Fruit fly (Drosophila melanogaster) whole organism, embryonic: ENCODE measurements around the gene CG32036.
A peak's percentile ranks its signal among the peaks of the same experiment; 100 is the strongest.

Experiments
- Ada2b ChIP-seq: fragments of 200-800 bp; sonication (Bioruptor generic); IDR thresholded peaks from 2 replicates; pipeline ENCODE4 v1.3.6; 2022; ENCODE audit warnings: missing biosample characterization, missing genetic modification characterization
- Atf3 ChIP-seq: fragments of 200-800 bp; sonication (Bioruptor generic); optimal IDR thresholded peaks from 3 replicates; lab custom pipeline; 2016; ENCODE audit warnings: missing biosample characterization, missing genetic modification characterization
- Bteb2 ChIP-seq: fragments of 200-800 bp; sonication (Bioruptor generic); optimal IDR thresholded peaks from 2 replicates; lab custom pipeline; 2016; ENCODE audit warnings: missing biosample characterization, missing genetic modification characterization
- CG10462 ChIP-seq: fragments of 200-800 bp; sonication (Bioruptor generic); optimal IDR thresholded peaks from 2 replicates; lab custom pipeline; 2016; ENCODE audit warnings: missing biosample characterization, missing genetic modification characterization
- CG10543 ChIP-seq: fragments of 200-800 bp; sonication (Bioruptor generic); optimal IDR thresholded peaks from 3 replicates; lab custom pipeline; 2017; ENCODE audit warnings: missing biosample characterization, mild to moderate bottlenecking, missing genetic modification characterization, moderate library complexity
- CG11247 ChIP-seq: fragments of 200-800 bp; sonication (Bioruptor generic); IDR thresholded peaks from 2 replicates; pipeline ENCODE4 v1.3.6; 2022; ENCODE audit warnings: missing biosample characterization, missing genetic modification characterization
- CG12104 ChIP-seq: fragments of 200-800 bp; sonication (Bioruptor generic); optimal IDR thresholded peaks from 3 replicates; lab custom pipeline; 2016; ENCODE audit warnings: missing biosample characterization, missing genetic modification characterization
- CG12942 ChIP-seq: fragments of 200-800 bp; sonication (Bioruptor generic); optimal IDR thresholded peaks from 3 replicates; lab custom pipeline; 2016; ENCODE audit warnings: missing biosample characterization, missing genetic modification characterization
- CG13894 ChIP-seq: fragments of 200-800 bp; sonication (Bioruptor generic); optimal IDR thresholded peaks from 3 replicates; lab custom pipeline; 2018; ENCODE audit warnings: missing biosample characterization, mild to moderate bottlenecking, missing genetic modification characterization, moderate library complexity
- CG14965 ChIP-seq: fragments of 200-800 bp; sonication (Bioruptor generic); optimal IDR thresholded peaks from 2 replicates; lab custom pipeline; 2016; ENCODE audit warnings: missing biosample characterization, missing genetic modification characterization, borderline replicate concordance
- CG1602 ChIP-seq: fragments of 200-800 bp; sonication (Bioruptor generic); optimal IDR thresholded peaks from 3 replicates; lab custom pipeline; 2016; ENCODE audit warnings: missing biosample characterization, missing genetic modification characterization
- CG17359 ChIP-seq: fragments of 200-800 bp; sonication (Bioruptor generic); optimal IDR thresholded peaks from 3 replicates; lab custom pipeline; 2018; ENCODE audit warnings: missing biosample characterization, mild to moderate bottlenecking, missing genetic modification characterization, moderate library complexity
- CG17361 ChIP-seq: fragments of 200-800 bp; sonication (Bioruptor generic); IDR thresholded peaks from 3 replicates; pipeline ENCODE4 v1.3.6; 2022; ENCODE audit warnings: missing biosample characterization, missing genetic modification characterization
- CG18764 ChIP-seq: fragments of 200-800 bp; sonication (Bioruptor generic); optimal IDR thresholded peaks from 3 replicates; lab custom pipeline; 2016; ENCODE audit warnings: missing biosample characterization, missing genetic modification characterization
- CG2116 ChIP-seq: fragments of 200-800 bp; sonication (Bioruptor generic); optimal IDR thresholded peaks from 3 replicates; lab custom pipeline; 2018; ENCODE audit warnings: missing biosample characterization, mild to moderate bottlenecking, missing genetic modification characterization
- CG3163 ChIP-seq: fragments of 200-800 bp; sonication (Bioruptor generic); optimal IDR thresholded peaks from 3 replicates; lab custom pipeline; 2016; ENCODE audit warnings: missing biosample characterization, missing genetic modification characterization
- CG9609 ChIP-seq: fragments of 200-800 bp; sonication (Bioruptor generic); optimal IDR thresholded peaks from 3 replicates; lab custom pipeline; 2016; ENCODE audit warnings: missing biosample characterization, missing genetic modification characterization
- Dp ChIP-seq: fragments of 200-800 bp; sonication (Bioruptor generic); optimal IDR thresholded peaks from 2 replicates; lab custom pipeline; 2018; ENCODE audit warnings: missing biosample characterization, mild to moderate bottlenecking, missing genetic modification characterization, moderate library complexity
- Drgx ChIP-seq: fragments of 200-800 bp; sonication (Bioruptor generic); IDR thresholded peaks from 2 replicates; pipeline ENCODE4 v1.3.6; 2022; ENCODE audit warnings: missing biosample characterization, missing genetic modification characterization
- ERR ChIP-seq: fragments of 200-800 bp; sonication (Bioruptor generic); optimal IDR thresholded peaks from 2 replicates; lab custom pipeline; 2016; ENCODE audit warnings: missing biosample characterization, missing genetic modification characterization
- HLH3B ChIP-seq: fragments of 200-800 bp; sonication (Bioruptor generic); IDR thresholded peaks from 2 replicates; pipeline ENCODE4 v1.3.6; 2022; ENCODE audit warnings: missing biosample characterization, missing genetic modification characterization
- Max ChIP-seq: fragments of 200-800 bp; sonication (Bioruptor generic); optimal IDR thresholded peaks from 2 replicates; lab custom pipeline; 2016; ENCODE audit warnings: missing biosample characterization, mild to moderate bottlenecking, missing genetic modification characterization
- Nf-YB ChIP-seq: fragments of 200-800 bp; sonication (Bioruptor generic); optimal IDR thresholded peaks from 3 replicates; lab custom pipeline; 2019; ENCODE audit warnings: missing biosample characterization, mild to moderate bottlenecking, missing genetic modification characterization, moderate library complexity
- Rfx ChIP-seq: fragments of 200-800 bp; sonication (Bioruptor generic); IDR thresholded peaks from 2 replicates; pipeline ENCODE4 v1.3.6; 2022; ENCODE audit warnings: missing biosample characterization, missing genetic modification characterization
- Six4 ChIP-seq: fragments of 200-800 bp; sonication (Bioruptor generic); optimal IDR thresholded peaks from 2 replicates; lab custom pipeline; 2016; ENCODE audit warnings: missing biosample characterization, missing genetic modification characterization
- Spps ChIP-seq: fragments of 200-800 bp; sonication (Bioruptor generic); optimal IDR thresholded peaks from 2 replicates; lab custom pipeline; 2018; ENCODE audit warnings: missing biosample characterization, mild to moderate bottlenecking, missing genetic modification characterization
- Vsx1 ChIP-seq: fragments of 200-800 bp; sonication (Bioruptor generic); optimal IDR thresholded peaks from 2 replicates; lab custom pipeline; 2017; ENCODE audit warnings: missing biosample characterization, mild to moderate bottlenecking, missing genetic modification characterization, missing genetic modification reagents
- Xbp1 ChIP-seq: fragments of 200-800 bp; sonication (Bioruptor generic); optimal IDR thresholded peaks from 3 replicates; lab custom pipeline; 2016; ENCODE audit warnings: missing biosample characterization, mild to moderate bottlenecking, missing genetic modification characterization
- abd-A ChIP-seq: fragments of 200-800 bp; sonication (Bioruptor generic); optimal IDR thresholded peaks from 3 replicates; lab custom pipeline; 2019; ENCODE audit warnings: missing biosample characterization, mild to moderate bottlenecking, missing genetic modification characterization, moderate library complexity
- chif ChIP-seq, 2 experiments: fragments of 200-800 bp; sonication (Bioruptor generic); optimal IDR thresholded peaks; 3 replicates each; lab custom pipeline; 2016; ENCODE audit warnings: missing biosample characterization in 2 of 2, missing genetic modification characterization in 2 of 2
- danr ChIP-seq: fragments of 200-800 bp; sonication (Bioruptor generic); IDR thresholded peaks from 2 replicates; pipeline ENCODE4 v1.3.6; 2022; ENCODE audit warnings: missing biosample characterization, missing genetic modification characterization
- fd96Cb ChIP-seq: fragments of 200-800 bp; sonication (Bioruptor generic); optimal IDR thresholded peaks from 2 replicates; lab custom pipeline; 2018; ENCODE audit warnings: missing biosample characterization, mild to moderate bottlenecking, missing genetic modification characterization, moderate library complexity
- fru ChIP-seq: fragments of >200 bp; optimal IDR thresholded peaks from 2 replicates; lab custom pipeline; 2017
- gcm2 ChIP-seq: fragments of 200-800 bp; sonication (Bioruptor generic); optimal IDR thresholded peaks from 2 replicates; lab custom pipeline; 2016; ENCODE audit warnings: missing biosample characterization, missing genetic modification characterization
- gem ChIP-seq: fragments of 200-800 bp; sonication (Bioruptor generic); optimal IDR thresholded peaks from 2 replicates; lab custom pipeline; 2019; ENCODE audit warnings: missing biosample characterization, mild to moderate bottlenecking, missing genetic modification characterization, moderate library complexity
- grn ChIP-seq: fragments of 200-800 bp; sonication (Bioruptor generic); optimal IDR thresholded peaks from 3 replicates; lab custom pipeline; 2017; ENCODE audit warnings: missing biosample characterization, missing genetic modification characterization
- gsb ChIP-seq: fragments of 200-800 bp; sonication (Bioruptor generic); IDR thresholded peaks from 2 replicates; pipeline ENCODE4 v1.3.6; 2022; ENCODE audit warnings: missing biosample characterization, missing genetic modification characterization
- gt ChIP-seq: fragments of 200-800 bp; sonication (Bioruptor generic); IDR thresholded peaks from 2 replicates; pipeline ENCODE4 v1.3.6; 2022; ENCODE audit warnings: missing biosample characterization, missing genetic modification characterization
- lola ChIP-seq, 3 experiments: fragments of >200 bp in 2 of 3; fragments of 200-800 bp in 1 of 3; sonication (Bioruptor generic) in 1 of 3; optimal IDR thresholded peaks; 2 replicates each; lab custom pipeline; 2017 to 2019; ENCODE audit warnings: missing biosample characterization in 3 of 3, missing genetic modification characterization in 3 of 3, mild to moderate bottlenecking in 1 of 3, moderate library complexity in 1 of 3
- nerfin-1 ChIP-seq: fragments of 200-800 bp; sonication (Bioruptor generic); optimal IDR thresholded peaks from 3 replicates; lab custom pipeline; 2019; ENCODE audit warnings: missing biosample characterization, mild to moderate bottlenecking, missing genetic modification characterization, moderate library complexity
- odd ChIP-seq: fragments of 200-800 bp; sonication (Bioruptor generic); optimal IDR thresholded peaks from 2 replicates; lab custom pipeline; 2017; ENCODE audit warnings: missing biosample characterization, mild to moderate bottlenecking, missing genetic modification characterization
- peb ChIP-seq: fragments of 200-800 bp; sonication (Bioruptor generic); IDR thresholded peaks from 2 replicates; pipeline ENCODE4 v1.3.6; 2022; ENCODE audit warnings: missing biosample characterization, missing genetic modification characterization
- pfk ChIP-seq: fragments of 200-800 bp; sonication (Bioruptor generic); optimal IDR thresholded peaks from 2 replicates; lab custom pipeline; 2018; ENCODE audit warnings: missing biosample characterization, mild to moderate bottlenecking, missing genetic modification characterization, moderate library complexity
- ranshi ChIP-seq: fragments of 200-800 bp; sonication (Bioruptor generic); IDR thresholded peaks from 2 replicates; pipeline ENCODE4 v1.3.6; 2022; ENCODE audit warnings: missing biosample characterization, missing genetic modification characterization
- sd ChIP-seq: fragments of 200-800 bp; sonication (Bioruptor generic); optimal IDR thresholded peaks from 3 replicates; lab custom pipeline; 2018; ENCODE audit warnings: missing biosample characterization, mild to moderate bottlenecking, missing genetic modification characterization, moderate library complexity
- sima ChIP-seq: fragments of 200-800 bp; sonication (Bioruptor generic); optimal IDR thresholded peaks from 2 replicates; lab custom pipeline; 2016; ENCODE audit warnings: missing biosample characterization, missing genetic modification characterization
- tgo ChIP-seq: fragments of 200-800 bp; sonication (Bioruptor generic); IDR thresholded peaks from 3 replicates; pipeline ENCODE4 v1.3.6; 2022; ENCODE audit warnings: missing biosample characterization, missing genetic modification characterization
- unc-4 ChIP-seq: fragments of 200-800 bp; sonication (Bioruptor generic); IDR thresholded peaks from 2 replicates; pipeline ENCODE4 v1.3.6; 2022; ENCODE audit warnings: missing biosample characterization, missing genetic modification characterization; ENCODE audit not compliant: partially characterized antibody
- zen ChIP-seq: fragments of 200-800 bp; sonication (Bioruptor generic); optimal IDR thresholded peaks from 3 replicates; lab custom pipeline; 2018; ENCODE audit warnings: missing biosample characterization, mild to moderate bottlenecking, missing genetic modification characterization, moderate library complexity
- zf30C ChIP-seq: fragments of 200-800 bp; sonication (Bioruptor generic); optimal IDR thresholded peaks from 3 replicates; lab custom pipeline; 2018; ENCODE audit warnings: missing biosample characterization, mild to moderate bottlenecking, missing genetic modification characterization
- zfh1 ChIP-seq: fragments of 200-800 bp; sonication (Bioruptor generic); IDR thresholded peaks from 3 replicates; pipeline ENCODE4 v1.3.6; 2022; ENCODE audit warnings: missing biosample characterization, missing genetic modification characterization

The CG32036 gene

DNA sequence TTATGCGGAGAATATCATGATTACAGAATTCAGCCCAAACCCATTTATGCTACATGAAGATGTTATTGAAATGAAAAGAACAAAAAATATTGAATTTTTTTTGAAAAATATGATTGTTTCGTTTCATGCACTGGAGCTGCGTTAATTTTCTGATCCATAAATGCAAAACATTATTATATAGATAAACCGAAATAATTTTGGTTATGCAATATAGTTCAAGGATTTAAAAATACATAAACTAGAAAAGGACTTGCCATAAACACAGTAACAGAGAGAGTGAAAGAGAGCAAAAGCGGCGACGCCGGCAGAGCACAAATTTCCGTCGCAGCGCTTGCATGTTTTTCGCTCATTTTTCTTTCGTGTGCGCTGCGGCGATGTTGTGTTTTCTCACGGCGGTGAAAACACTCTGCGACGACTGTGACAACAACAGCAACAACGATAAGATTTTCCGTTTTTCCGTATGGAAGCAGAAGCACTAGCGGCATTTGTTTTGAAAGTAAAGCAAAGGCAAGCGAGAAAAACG is 26.7 kb downstream of the CG32036 start (continued):
- TF ChIP-seq gsb (GFP tag; lab: Robert Waterston, UW) (no peak), fru (no peak), HLH3B (peak; percentile 73), gcm2 (GFP tag; lab: Kevin White, UChicago) (peak; percentile 47), gt (GFP tag; lab: Robert Waterston, UW) (peak; percentile 58; the same call in 1 of the 2 replicates), CG12942 (peak; percentile 71), CG13894 (peak; percentile 84), CG2116 (GFP tag; lab: Kevin White, UChicago) (peak; percentile 52), zfh1 (peak; percentile 78), Six4 (GFP tag; lab: Kevin White, UChicago) (peak; percentile 86), fd96Cb (tag; lab: Kevin White, UChicago) (peak; percentile 90), Max (GFP tag; lab: Kevin White, UChicago) (peak; percentile 90), grn (no peak), sima (no peak), Spps (tag; lab: Kevin White, UChicago) (peak; percentile 91), peb (GFP tag; lab: Robert Waterston, UW) (0 out of 2 replicates have a peak, but pooled peaks have one; percentile 38), ranshi (0 out of 2 replicates have a peak, but pooled peaks have one; percentile 64), nerfin-1 (tag; lab: Kevin White, UChicago) (peak; percentile 86), CG10543 (GFP tag; lab: Kevin White, UChicago) (peak; percentile 79), CG18764 (GFP tag; lab: Kevin White, UChicago) (peak; percentile 79), Nf-YB (GFP tag; lab: Kevin White, UChicago) (peak; percentile 79), zen (tag; lab: Kevin White, UChicago) (peak; percentile 70), Dp (GFP tag; lab: Kevin White, UChicago) (no peak), Bteb2 (peak; percentile 76), CG10462 (GFP tag; lab: Kevin White, UChicago) (peak; percentile 64), unc-4 (GFP tag; lab: Robert Waterston, UW) (no peak), CG12104 (GFP tag; lab: Kevin White, UChicago) (peak; percentile 86), CG17359 (tag; lab: Kevin White, UChicago) (peak; percentile 93), lola (GFP tag; optimal IDR thresholded peaks at IDR 0.05; lab: Kevin White, UChicago) (peak in 1 of 3 experiments; percentile 96), Rfx (peak; percentile 82), CG3163 (peak; percentile 50), ERR (GFP tag; lab: Kevin White, UChicago) (peak; percentile 67), Vsx1 (peak; percentile 91), pfk (GFP tag; lab: Kevin White, UChicago) (no peak), danr (no peak), CG14965 (peak; percentile 47), chif (GFP tag; optimal IDR thresholded peaks at IDR 0.05; lab: Kevin White, UChicago) (peak; percentile 60 to 76), Atf3 (peak; percentile 19), CG11247 (GFP tag; lab: Robert Waterston, UW) (no peak), sd (tag; lab: Kevin White, UChicago) (no peak), CG1602 (GFP tag; lab: Kevin White, UChicago) (peak; percentile 75), Xbp1 (GFP tag; lab: Kevin White, UChicago) (peak; percentile 84), Ada2b (peak; percentile 64), zf30C (GFP tag; lab: Kevin White, UChicago) (no peak), odd (GFP tag; lab: Kevin White, UChicago) (peak; percentile 91), tgo (peak; percentile 72), Drgx (peak; percentile 93), gem (tag; lab: Kevin White, UChicago) (peak; percentile 97), abd-A (tag; lab: Kevin White, UChicago) (peak; percentile 32), CG9609 (GFP tag; lab: Kevin White, UChicago) (peak; percentile 42), CG17361 (GFP tag; lab: Robert Waterston, UW) (peak; percentile 89)
